Fruit fly (Drosophila melanogaster): Measurements from ENCODE around the gene robo2.

The robo2 gene

dm6 chr2L:1456305-1456704 lies 36.1 kb upstream of the robo2 start (continued):
- TF ChIP-seq CG7963 (GFP tag; IDR thresholded peaks at IDR 0.05; ENCODE audit: partially characterized antibody) (no peak), pzg (GFP tag; optimal IDR thresholded peaks at IDR 0.05) (no peak), CkIIα-i1 (GFP tag; IDR thresholded peaks at IDR 0.05) (no peak), tx (GFP tag; optimal IDR thresholded peaks at IDR 0.05) (no peak), ac (GFP tag; optimal IDR thresholded peaks at IDR 0.05) (peak; percentile 20), Sox100B (GFP tag; optimal IDR thresholded peaks at IDR 0.05) (peak; percentile 25), Rx (GFP tag; IDR thresholded peaks at IDR 0.05) (peak; percentile 22; the same call in 1 of the 2 replicates), CG7987 (GFP tag; optimal IDR thresholded peaks at IDR 0.05) (no peak), MTF-1 (GFP tag; optimal IDR thresholded peaks at IDR 0.05; ENCODE audit: borderline replicate concordance) (peak; percentile 24), CG10654 (GFP tag; optimal IDR thresholded peaks at IDR 0.05) (peak; percentile 46), CG11696 (GFP tag; IDR thresholded peaks at IDR 0.05) (no peak), CG3281 (GFP tag; optimal IDR thresholded peaks at IDR 0.05) (no peak), Fer2 (tag; optimal IDR thresholded peaks at IDR 0.05) (no peak), CG31388 (GFP tag; optimal IDR thresholded peaks at IDR 0.05) (no peak), CG2712 (tag; optimal IDR thresholded peaks at IDR 0.05) (peak; percentile 89), CG9215 (GFP tag; IDR thresholded peaks at IDR 0.05) (no peak), Atf-2 (GFP tag; optimal IDR thresholded peaks at IDR 0.05) (no peak), Gsc (GFP tag; IDR thresholded peaks at IDR 0.05) (0 out of 2 replicates have a peak, but pooled peaks have one; percentile 28), CG11456 (GFP tag; IDR thresholded peaks at IDR 0.05) (no peak), lov (optimal IDR thresholded peaks at IDR 0.05) (no peak), lov (GFP tag; IDR thresholded peaks at IDR 0.05) (peak; percentile 64; the same call in 1 of the 3 replicates), CG32772 (GFP tag; IDR thresholded peaks at IDR 0.05) (peak; percentile 61), pfk (GFP tag; optimal IDR thresholded peaks at IDR 0.05) (no peak), ttk (GFP tag; IDR thresholded peaks at IDR 0.05) (no peak), CG13775 (GFP tag; optimal IDR thresholded peaks at IDR 0.05) (peak; percentile 28), CG32767 (GFP tag; IDR thresholded peaks at IDR 0.05) (no peak), NC2α (GFP tag; optimal IDR thresholded peaks at IDR 0.05) (no peak), CG14710 (tag; optimal IDR thresholded peaks at IDR 0.05) (peak; percentile 71), CG30403 (GFP tag; optimal IDR thresholded peaks at IDR 0.05) (peak; percentile 29), Sry-β (GFP tag; optimal IDR thresholded peaks at IDR 0.05) (no peak), CG1832 (GFP tag; optimal IDR thresholded peaks at IDR 0.05) (no peak), cas (GFP tag; IDR thresholded peaks at IDR 0.05) (no peak), D19B (GFP tag; optimal IDR thresholded peaks at IDR 0.05) (peak; percentile 69), az2 (GFP tag; optimal IDR thresholded peaks at IDR 0.05) (peak; percentile 65), CG12219 (GFP tag; optimal IDR thresholded peaks at IDR 0.05) (peak; percentile 27), CG10959 (GFP tag; IDR thresholded peaks at IDR 0.05) (peak; percentile 87), dmrt99B (tag; optimal IDR thresholded peaks at IDR 0.05) (peak; percentile 58), CG4730 (GFP tag; IDR thresholded peaks at IDR 0.05) (no peak), sqz (GFP tag; optimal IDR thresholded peaks at IDR 0.05) (peak; percentile 15), sob (GFP tag; IDR thresholded peaks at IDR 0.05) (peak; percentile 46; the same call in 1 of the 2 replicates), Bteb2 (GFP tag; optimal IDR thresholded peaks at IDR 0.05) (no peak), repo (GFP tag; optimal IDR thresholded peaks at IDR 0.05) (no peak), CG18619 (GFP tag; optimal IDR thresholded peaks at IDR 0.05) (peak; percentile 9), sna (GFP tag; IDR thresholded peaks at IDR 0.05; ENCODE audit: partially characterized antibody) (no peak), CG13296 (GFP tag; optimal IDR thresholded peaks at IDR 0.05) (no peak), unc-4 (GFP tag; IDR thresholded peaks at IDR 0.05; ENCODE audit: partially characterized antibody) (no peak), insv (GFP tag; optimal IDR thresholded peaks at IDR 0.05) (no peak), tup (GFP tag; optimal IDR thresholded peaks at IDR 0.05) (no peak), Scr (GFP tag; IDR thresholded peaks at IDR 0.05; ENCODE audit: partially characterized antibody) (no peak), gcm (GFP tag; optimal IDR thresholded peaks at IDR 0.05) (peak; percentile 35), Vsx1 (GFP tag; optimal IDR thresholded peaks at IDR 0.05) (no peak)
